Worm (Caenorhabditis elegans) whole organism, late embryonic: ENCODE measurements around the gene srw-24.
"Not testable (repeated sequence)": the region's sequence is repeated elsewhere in the genome, so short reads cannot be mapped to it uniquely, and the experiment has no call there.

ENCODE experiments used
- C38D4.7 ChIP-seq: fragments of 200-800 bp; sonication (Bioruptor generic); optimal IDR thresholded peaks from 2 replicates; lab custom pipeline; 2018; ENCODE audit warnings: mild to moderate bottlenecking, missing genetic modification characterization, moderate library complexity, missing compliant biosample characterization
- Y22D7AL.16 ChIP-seq: sonication (generic microtip); optimal IDR thresholded peaks from 2 replicates; lab custom pipeline; 2016; ENCODE audit warnings: missing genetic modification characterization, missing compliant biosample characterization
- ahr-1 ChIP-seq: sonication (generic microtip); optimal IDR thresholded peaks from 2 replicates; lab custom pipeline; 2016; ENCODE audit warnings: missing genetic modification characterization, missing compliant biosample characterization
- ceh-18 ChIP-seq: sonication (generic microtip); optimal IDR thresholded peaks from 2 replicates; lab custom pipeline; 2016; ENCODE audit warnings: missing genetic modification characterization, missing compliant biosample characterization
- ceh-19 ChIP-seq: fragments of 200-800 bp; sonication (Bioruptor generic); optimal IDR thresholded peaks from 2 replicates; lab custom pipeline; 2018; ENCODE audit warnings: mild to moderate bottlenecking, missing genetic modification characterization, missing compliant biosample characterization
- ceh-22 ChIP-seq: sonication (generic microtip); optimal IDR thresholded peaks from 2 replicates; lab custom pipeline; 2017; ENCODE audit warnings: missing biosample characterization, missing genetic modification characterization
- ceh-30 ChIP-seq: fragments of 150-350 bp; optimal IDR thresholded peaks from 2 replicates; lab custom pipeline; 2014; ENCODE audit warnings: missing biosample characterization, missing genetic modification characterization
- ceh-31 ChIP-seq: sonication (generic microtip); optimal IDR thresholded peaks from 2 replicates; lab custom pipeline; 2016; ENCODE audit warnings: missing genetic modification characterization, missing compliant biosample characterization
- ceh-45 ChIP-seq: fragments of 200-800 bp; sonication (Bioruptor generic); IDR thresholded peaks from 2 replicates; pipeline ENCODE4 v1.3.6; 2022; ENCODE audit warnings: missing genetic modification reagents, missing genetic modification characterization, missing compliant biosample characterization
- ceh-48 ChIP-seq: sonication (generic microtip); optimal IDR thresholded peaks from 2 replicates; lab custom pipeline; 2016; ENCODE audit warnings: missing genetic modification characterization, inconsistent platforms, missing compliant biosample characterization
- dmd-4 ChIP-seq: sonication (generic microtip); optimal IDR thresholded peaks from 2 replicates; lab custom pipeline; 2016; ENCODE audit warnings: borderline replicate concordance, missing genetic modification characterization, missing compliant biosample characterization
- dve-1 ChIP-seq: sonication (generic microtip); optimal IDR thresholded peaks from 2 replicates; lab custom pipeline; 2017; ENCODE audit warnings: antibody characterized with exemption, mild to moderate bottlenecking, missing genetic modification characterization, missing compliant biosample characterization
- elt-4 ChIP-seq: sonication (generic microtip); optimal IDR thresholded peaks from 2 replicates; lab custom pipeline; 2016; ENCODE audit warnings: missing genetic modification characterization, missing compliant biosample characterization
- ets-4 ChIP-seq: sonication (generic microtip); optimal IDR thresholded peaks from 2 replicates; lab custom pipeline; 2016; ENCODE audit warnings: missing genetic modification characterization, missing compliant biosample characterization
- eyg-1 ChIP-seq: sonication (generic microtip); optimal IDR thresholded peaks from 2 replicates; lab custom pipeline; 2016; ENCODE audit warnings: missing genotype, missing genetic modification characterization, missing compliant biosample characterization
- fax-1 ChIP-seq: sonication (generic microtip); optimal IDR thresholded peaks from 2 replicates; lab custom pipeline; 2016; ENCODE audit warnings: missing genotype, missing genetic modification characterization, missing compliant biosample characterization
- fkh-10 ChIP-seq: fragments of 150-350 bp; optimal IDR thresholded peaks from 2 replicates; lab custom pipeline; 2014; ENCODE audit warnings: missing biosample characterization, missing genetic modification reagents, missing genetic modification characterization
- fkh-6 ChIP-seq: sonication (generic microtip); optimal IDR thresholded peaks from 2 replicates; lab custom pipeline; 2016; ENCODE audit warnings: missing genetic modification characterization, missing compliant biosample characterization
- gmeb-2 ChIP-seq: sonication (generic microtip); optimal IDR thresholded peaks from 2 replicates; lab custom pipeline; 2016; ENCODE audit warnings: missing genetic modification characterization, inconsistent platforms, missing compliant biosample characterization
- hlh-13 ChIP-seq: fragments of 200-800 bp; sonication (Bioruptor generic); optimal IDR thresholded peaks from 2 replicates; lab custom pipeline; 2018; ENCODE audit warnings: mild to moderate bottlenecking, missing genetic modification characterization, missing compliant biosample characterization
- hlh-15 ChIP-seq: sonication (generic microtip); optimal IDR thresholded peaks from 2 replicates; lab custom pipeline; 2016; ENCODE audit warnings: missing genetic modification characterization, missing compliant biosample characterization
- hlh-30 ChIP-seq: sonication (generic microtip); optimal IDR thresholded peaks from 2 replicates; lab custom pipeline; 2017; ENCODE audit warnings: antibody characterized with exemption, missing genetic modification characterization, missing compliant biosample characterization; ENCODE audit not compliant: insufficient read depth
- lin-11 ChIP-seq: fragments of 200-800 bp; sonication (Bioruptor generic); optimal IDR thresholded peaks from 2 replicates; lab custom pipeline; 2018; ENCODE audit warnings: mild to moderate bottlenecking, missing genetic modification characterization, missing compliant biosample characterization
- mec-3 ChIP-seq: sonication (generic microtip); optimal IDR thresholded peaks from 2 replicates; lab custom pipeline; 2016; ENCODE audit warnings: borderline replicate concordance, missing genetic modification characterization, missing compliant biosample characterization
- nhr-232 ChIP-seq: sonication (generic microtip); optimal IDR thresholded peaks from 2 replicates; lab custom pipeline; 2016; ENCODE audit warnings: missing genetic modification characterization, missing compliant biosample characterization
- npax-4 ChIP-seq: sonication (generic microtip); optimal IDR thresholded peaks from 2 replicates; lab custom pipeline; 2016; ENCODE audit warnings: missing genetic modification characterization, missing compliant biosample characterization
- pha-4 ChIP-seq: fragments of 150-350 bp; optimal IDR thresholded peaks from 2 replicates; lab custom pipeline; 2018; ENCODE audit warnings: missing biosample characterization, missing genetic modification reagents, missing genetic modification characterization
- sdc-2 ChIP-seq: sonication (generic microtip); optimal IDR thresholded peaks from 2 replicates; lab custom pipeline; 2016; ENCODE audit warnings: missing genotype, missing genetic modification characterization, missing compliant biosample characterization
- tbx-2 ChIP-seq: sonication (generic microtip); optimal IDR thresholded peaks from 2 replicates; lab custom pipeline; 2016; ENCODE audit warnings: missing genetic modification characterization, missing compliant biosample characterization
- ttx-3 ChIP-seq: sonication (generic microtip); optimal IDR thresholded peaks from 2 replicates; lab custom pipeline; 2016; ENCODE audit warnings: missing genetic modification reagents, missing genetic modification characterization, missing compliant biosample characterization
- unc-42 ChIP-seq: sonication (generic microtip); optimal IDR thresholded peaks from 2 replicates; lab custom pipeline; 2016; ENCODE audit warnings: missing genotype, missing genetic modification characterization, missing compliant biosample characterization

The srw-24 gene

DNA sequence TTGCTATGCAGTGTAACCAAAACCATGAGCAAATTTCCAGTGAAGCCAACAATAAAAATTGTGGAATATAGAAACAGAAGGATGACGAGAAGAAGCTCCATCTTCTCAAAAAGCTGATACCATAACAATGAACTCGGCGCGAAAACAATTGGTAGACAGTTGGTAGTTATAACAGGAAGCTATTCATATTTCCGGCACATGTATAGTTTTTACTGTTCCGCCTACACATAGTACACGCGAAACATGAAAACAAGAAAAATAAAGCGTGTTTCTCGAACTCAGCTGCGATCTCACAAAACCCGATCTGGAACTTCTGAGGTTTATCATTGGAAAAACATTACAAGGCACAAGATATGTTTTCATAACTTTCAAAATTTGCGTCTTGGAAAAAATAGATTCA is 35.3 kb downstream of the srw-24 start, which contains the start of gene srsx-37:
TSS of gene srsx-37 (minus strand) at position 101 of the 400 bp plus-strand sequence.
- TF ChIP-seq ceh-22 (tag; lab: Kevin White, UChicago) (no peak), fax-1 (tag; lab: Kevin White, UChicago) (no peak), Y22D7AL.16 (tag; lab: Kevin White, UChicago) (no peak), hlh-15 (tag; lab: Kevin White, UChicago) (no peak), lin-11 (no peak), gmeb-2 (tag; lab: Kevin White, UChicago) (no peak)

DNA sequence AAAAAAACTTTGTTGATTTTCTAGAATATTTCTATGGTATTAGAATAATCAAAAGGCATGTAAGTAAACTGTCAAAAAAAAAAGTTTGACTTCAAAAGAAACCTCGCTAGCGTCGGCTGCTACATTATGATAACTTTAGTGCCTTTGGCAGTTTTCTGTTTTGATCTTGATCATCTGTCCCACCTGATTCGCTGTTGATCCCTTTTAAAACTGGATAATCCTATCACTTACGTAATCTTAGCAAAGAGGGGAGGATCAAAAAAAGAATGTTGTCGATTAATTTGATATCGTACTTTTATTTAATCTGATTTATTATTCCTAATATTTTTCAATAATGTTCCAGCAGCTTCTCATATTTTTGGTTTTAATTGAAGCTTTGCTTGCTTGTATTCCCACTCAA is 36.1 kb downstream of the srw-24 start, which contains the start of gene M01B2.8:
TSS of gene M01B2.8 (plus strand) at position 301 of the 400 bp plus-strand sequence.
- TF ChIP-seq ets-4 (tag; lab: Kevin White, UChicago): no peak
- no peak for TF ChIP-seq pha-4 (tag; lab: Kevin White, UChicago)
- no peak for TF ChIP-seq ceh-19 (GFP tag; lab: Kevin White, UChicago)
- no peak for TF ChIP-seq ceh-45
- no peak for TF ChIP-seq unc-42 (tag; lab: Kevin White, UChicago)
- TF ChIP-seq C38D4.7 (GFP tag; lab: Kevin White, UChicago): no peak
- no peak for TF ChIP-seq mec-3 (tag; lab: Kevin White, UChicago)
- no peak for TF ChIP-seq hlh-13 (GFP tag; lab: Kevin White, UChicago)
- TF ChIP-seq elt-4: no peak
- TF ChIP-seq ceh-30: no peak
- TF ChIP-seq tbx-2: no peak
- TF ChIP-seq sdc-2 (tag; lab: Kevin White, UChicago): no peak
- no peak for TF ChIP-seq fkh-6 (tag; lab: Kevin White, UChicago)
- no peak for TF ChIP-seq gmeb-2 (tag; lab: Kevin White, UChicago)
- TF ChIP-seq fkh-10 (GFP tag; lab: Kevin White, UChicago): no peak
- no peak for TF ChIP-seq ceh-31 (tag; lab: Kevin White, UChicago)
- no peak for TF ChIP-seq ceh-48 (tag; lab: Kevin White, UChicago)
- no peak for TF ChIP-seq dve-1 (tag; lab: Kevin White, UChicago)
- TF ChIP-seq eyg-1 (tag; lab: Kevin White, UChicago): no peak

DNA sequence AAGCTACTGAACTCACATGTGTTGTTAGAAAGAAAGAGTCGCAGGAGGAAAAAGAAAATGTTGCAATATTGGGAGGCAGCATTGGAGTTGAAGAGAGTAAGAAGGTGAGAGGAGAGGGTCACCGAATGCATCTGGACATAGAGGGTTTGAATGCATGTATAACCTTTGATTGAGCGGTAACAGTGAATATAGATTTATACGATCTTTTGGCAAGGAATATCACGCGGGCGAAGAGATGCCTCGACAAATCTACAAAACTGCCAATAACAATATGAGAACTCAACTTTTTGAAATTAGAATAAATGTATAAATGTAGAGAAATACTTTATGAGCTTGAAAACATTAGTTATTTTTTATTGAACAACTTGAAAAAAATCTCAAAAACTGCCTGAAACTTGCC is 38.6 kb downstream of the srw-24 start, which contains the start of gene M01B2.10:
TSS of gene M01B2.10 (minus strand) at position 101 of the 400 bp plus-strand sequence.
- TF ChIP-seq gmeb-2, unc-42, hlh-15 (tag; lab: Kevin White, UChicago): not testable (repeated sequence)

DNA sequence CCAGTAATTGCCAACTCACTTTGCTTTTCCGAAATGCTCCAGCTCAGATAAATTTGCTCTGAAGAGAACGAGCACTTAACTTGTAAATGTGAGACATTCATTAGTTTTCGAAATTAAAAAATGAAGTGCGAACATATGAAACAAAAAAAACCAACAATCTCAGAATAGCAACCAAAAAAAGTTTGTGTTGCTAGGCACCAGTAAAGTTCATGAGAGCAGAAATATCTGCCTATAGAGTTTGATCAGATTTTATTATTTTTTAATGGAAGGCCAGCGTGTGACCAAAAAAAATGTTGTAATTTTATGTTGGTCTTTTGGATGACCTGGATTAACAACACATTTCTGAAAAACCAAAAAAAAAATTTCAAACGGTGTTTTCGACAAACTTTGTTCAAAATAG is 40.4 kb downstream of the srw-24 start, which contains the start of gene M01B2.12:
TSS of gene M01B2.12 (minus strand) at position 101 of the 400 bp plus-strand sequence.
- no peak for TF ChIP-seq ceh-22 (tag; lab: Kevin White, UChicago)

DNA sequence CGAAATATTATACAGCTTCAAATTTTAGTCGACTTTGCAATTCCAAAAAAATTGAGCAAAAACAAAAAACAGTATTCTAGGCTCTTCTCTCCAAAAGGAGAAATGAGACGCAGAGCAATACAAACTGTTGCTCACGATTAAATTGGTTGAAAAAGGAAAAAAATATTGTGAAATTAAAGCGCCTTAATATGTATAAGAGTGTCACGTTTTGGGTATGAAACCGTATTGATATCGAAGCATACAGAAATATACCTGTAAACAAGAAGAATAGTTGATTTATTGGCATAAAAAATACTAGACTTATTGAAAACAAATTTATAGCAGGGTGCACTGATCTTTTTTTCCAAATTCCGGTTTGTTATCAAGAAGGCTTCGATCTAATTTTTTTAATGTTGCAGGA is 42.0 kb downstream of the srw-24 start, which contains the start of gene M01B2.13:
TSS of gene M01B2.13 (minus strand) at position 101 of the 400 bp plus-strand sequence.
- TF ChIP-seq ets-4 (tag; lab: Kevin White, UChicago): no peak
- TF ChIP-seq dmd-4: no peak
- no peak for TF ChIP-seq hlh-30 (tag; lab: Kevin White, UChicago)
- TF ChIP-seq, all 69 proteins: peak for 0

DNA sequence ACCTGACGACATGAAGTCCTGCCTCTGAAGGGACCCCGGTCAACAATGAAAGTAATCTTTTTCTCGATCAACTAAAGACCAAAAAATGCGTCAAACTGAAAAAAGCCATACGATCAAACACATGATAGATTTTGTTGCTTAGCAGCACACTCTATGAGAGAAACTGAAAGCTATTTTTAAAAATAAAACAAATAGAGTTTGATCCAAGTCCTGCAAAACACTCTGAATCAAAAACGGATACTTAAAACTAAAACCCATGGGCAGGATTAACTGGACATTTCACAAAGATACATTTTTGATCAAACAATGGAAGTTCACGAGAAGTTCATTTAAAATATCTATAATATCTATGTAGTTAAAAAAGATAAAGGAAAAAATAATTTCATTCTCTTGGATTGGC is 43.6 kb downstream of the srw-24 start, which contains the start of gene T10H4.13:
TSS of gene T10H4.13 (minus strand) at position 101 of the 400 bp plus-strand sequence.
- TF ChIP-seq ahr-1 (tag; lab: Kevin White, UChicago) (no peak), nhr-232 (tag; lab: Kevin White, UChicago) (no peak), ceh-22 (tag; lab: Kevin White, UChicago) (no peak), mec-3 (tag; lab: Kevin White, UChicago) (no peak), fkh-6 (tag; lab: Kevin White, UChicago) (no peak), C38D4.7 (GFP tag; lab: Kevin White, UChicago) (no peak), ceh-48 (tag; lab: Kevin White, UChicago) (no peak), ttx-3 (no peak), ceh-18 (tag; lab: Kevin White, UChicago) (no peak), npax-4 (tag; lab: Kevin White, UChicago) (no peak)
